Worm (Caenorhabditis elegans): ENCODE measurements around the gene nhr-140.

nhr-140 gene

DNA sequence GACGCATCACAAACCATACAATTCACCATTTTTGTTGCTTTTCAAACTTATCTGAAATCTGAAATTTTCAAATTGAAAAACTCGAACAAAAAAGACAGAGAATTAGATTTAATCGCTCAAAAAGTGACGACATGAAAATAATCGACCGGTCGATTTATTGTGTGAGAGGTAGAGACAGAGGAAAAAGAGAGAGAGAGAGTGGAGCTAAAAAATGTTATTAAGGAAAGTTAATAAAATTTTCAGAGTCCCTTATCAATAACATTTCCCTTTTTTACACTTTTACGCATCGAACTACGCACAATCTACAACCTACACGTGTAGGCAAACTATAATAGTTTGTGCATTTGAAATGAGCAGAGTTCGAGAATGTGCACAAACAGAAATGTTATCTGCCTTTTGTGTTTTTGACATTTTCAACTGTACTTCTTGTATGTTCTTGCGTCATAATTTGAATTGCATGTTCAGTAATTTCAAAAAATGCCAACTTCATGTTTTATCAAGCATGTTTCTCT lies 7.6 kb upstream of the nhr-140 start, which contains the start of gene nhr-107:
Gene nhr-107, minus strand, starts transcription at position 51 of the 512 bp plus-strand sequence.
- TF ChIP-seq tbx-7 (tag; optimal IDR thresholded peaks at IDR 0.05) (no peak), ceh-24 (tag; optimal IDR thresholded peaks at IDR 0.05) (no peak), ttx-3 (tag; optimal IDR thresholded peaks at IDR 0.05) (no peak), pax-1 (tag; optimal IDR thresholded peaks at IDR 0.05) (no peak), ceh-19 (GFP tag; optimal IDR thresholded peaks at IDR 0.05) (no peak), ama-1 (optimal IDR thresholded peaks at IDR 0.05) (no peak), pqm-1 (tag; optimal IDR thresholded peaks at IDR 0.05) (no peak), ceh-45 (GFP tag; IDR thresholded peaks at IDR 0.05) (no peak), ref-2 (tag; optimal IDR thresholded peaks at IDR 0.05) (no peak), K09A11.1 (tag; optimal IDR thresholded peaks at IDR 0.05; ENCODE audit: insufficient read depth) (no peak), C38D4.7 (GFP tag; optimal IDR thresholded peaks at IDR 0.05) (no peak), hlh-6 (tag; optimal IDR thresholded peaks at IDR 0.05) (no peak)

DNA sequence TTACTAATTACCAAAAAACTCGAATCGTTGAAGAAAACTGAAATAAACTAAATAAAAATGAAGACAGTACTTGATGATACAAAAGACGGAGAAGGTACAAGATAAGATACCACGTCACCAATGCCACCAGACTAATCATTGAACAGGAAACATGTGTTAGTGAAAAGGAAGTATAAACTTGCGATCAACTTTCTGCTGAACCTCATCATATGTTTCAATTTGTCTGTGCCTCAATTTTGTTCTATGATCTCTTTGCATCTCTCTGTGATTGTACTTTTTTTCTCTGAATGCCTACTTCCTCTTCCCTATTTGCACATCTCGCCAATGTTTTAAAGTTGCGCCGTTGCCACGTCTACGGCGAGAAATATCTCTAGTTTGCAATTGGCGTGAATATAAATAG lies 4.5 kb upstream of the nhr-140 start:
- no peak for TF ChIP-seq pag-3 (tag; optimal IDR thresholded peaks at IDR 0.05; ENCODE audit: borderline replicate concordance)
- no peak for TF ChIP-seq odd-2 (tag; optimal IDR thresholded peaks at IDR 0.05)
- TF ChIP-seq ceh-14 (tag; optimal IDR thresholded peaks at IDR 0.05) = no peak
- no peak for TF ChIP-seq rnt-1 (tag; optimal IDR thresholded peaks at IDR 0.05)
- no peak for TF ChIP-seq pax-1 (tag; optimal IDR thresholded peaks at IDR 0.05)
- TF ChIP-seq hlh-30 (tag; optimal IDR thresholded peaks at IDR 0.05; ENCODE audit: insufficient read depth) = no peak
- no peak for TF ChIP-seq nhr-11 (tag; optimal IDR thresholded peaks at IDR 0.05)
- TF ChIP-seq fax-1 (tag; optimal IDR thresholded peaks at IDR 0.05) = no peak
- TF ChIP-seq K09A11.1 (tag; optimal IDR thresholded peaks at IDR 0.05; ENCODE audit: insufficient read depth) = no peak
- no peak for TF ChIP-seq pqm-1 (tag; optimal IDR thresholded peaks at IDR 0.05)
- TF ChIP-seq unc-3 (GFP tag; conservative IDR thresholded peaks at IDR 0.05) = no peak
- no peak for TF ChIP-seq unc-3 (tag; optimal IDR thresholded peaks at IDR 0.05)
- no peak for TF ChIP-seq elt-4 (tag; optimal IDR thresholded peaks at IDR 0.05)
- no peak for TF ChIP-seq mec-3 (tag; optimal IDR thresholded peaks at IDR 0.05; ENCODE audit: borderline replicate concordance)
- TF ChIP-seq unc-86 (tag; optimal IDR thresholded peaks at IDR 0.05) = no peak
- TF ChIP-seq ztf-16 (tag; optimal IDR thresholded peaks at IDR 0.05) = no peak
- no peak for TF ChIP-seq ahr-1 (tag; optimal IDR thresholded peaks at IDR 0.05)
- no peak for TF ChIP-seq ceh-24 (tag; optimal IDR thresholded peaks at IDR 0.05)

DNA sequence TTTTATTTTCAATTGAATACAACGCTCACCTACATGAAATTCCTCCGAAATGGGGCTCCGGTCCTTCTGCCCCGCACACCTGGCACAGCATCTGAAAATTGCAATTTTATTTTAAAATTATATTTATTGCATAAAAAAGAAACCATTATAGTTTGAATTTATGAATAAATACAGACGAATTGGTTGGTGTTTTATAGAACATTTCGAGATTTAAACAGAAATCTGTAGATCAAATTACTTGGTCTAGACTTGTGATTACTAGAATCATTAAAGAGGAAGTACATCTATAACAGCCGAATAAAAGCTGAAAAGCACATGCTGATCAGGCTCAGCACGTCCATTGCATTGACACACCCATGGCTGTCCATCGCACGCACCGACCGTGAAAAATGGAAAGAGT lies 2.3 kb upstream of the nhr-140 start, which contains the start of gene nhr-162:
Gene nhr-162, minus strand, starts transcription at position 101 of the 400 bp plus-strand sequence.
- TF ChIP-seq pros-1 (tag; optimal IDR thresholded peaks at IDR 0.05) = no peak
- no peak for TF ChIP-seq nhr-11 (tag; optimal IDR thresholded peaks at IDR 0.05)
- no peak for TF ChIP-seq elt-4 (tag; optimal IDR thresholded peaks at IDR 0.05)
- TF ChIP-seq tbx-2 (tag; optimal IDR thresholded peaks at IDR 0.05) = no peak
- TF ChIP-seq nfya-1 (tag; optimal IDR thresholded peaks at IDR 0.05) = no peak
- TF ChIP-seq pat-9 (tag; optimal IDR thresholded peaks at IDR 0.05) = no peak

DNA sequence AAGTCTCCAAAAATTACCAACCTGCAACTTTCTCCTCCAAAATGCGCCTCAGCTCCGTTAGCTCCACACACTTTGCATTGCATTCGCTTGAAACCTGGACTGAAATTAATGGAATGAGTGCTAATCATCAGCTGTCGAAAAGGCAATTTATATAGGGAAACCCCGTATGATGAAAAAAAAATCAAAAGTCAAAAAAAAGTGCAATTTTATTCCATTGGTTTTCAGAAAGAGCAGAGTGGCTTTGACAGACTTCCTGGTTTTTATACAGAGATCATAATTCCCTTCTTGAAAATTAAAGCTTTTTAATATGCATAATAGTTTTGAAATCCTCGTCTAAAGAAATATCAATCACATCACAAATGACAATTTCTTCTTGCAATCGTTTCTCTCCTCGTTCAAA lies 1.8 kb downstream of the nhr-140 start, which contains the start of gene nhr-139:
Gene nhr-139, minus strand, starts transcription at position 101 of the 400 bp plus-strand sequence.
- TF ChIP-seq ceh-18 (tag; optimal IDR thresholded peaks at IDR 0.05) (no peak), pag-3 (tag; optimal IDR thresholded peaks at IDR 0.05; ENCODE audit: borderline replicate concordance) (no peak), zip-5 (tag; optimal IDR thresholded peaks at IDR 0.05) (no peak), pha-4 (tag; optimal IDR thresholded peaks at IDR 0.05) (no peak), elt-2 (tag; optimal IDR thresholded peaks at IDR 0.05) (no peak), ceh-48 (tag; optimal IDR thresholded peaks at IDR 0.05) (no peak), sox-2 (GFP tag; IDR thresholded peaks at IDR 0.05) (no peak), ceh-31 (tag; optimal IDR thresholded peaks at IDR 0.05) (no peak), ztf-16 (tag; optimal IDR thresholded peaks at IDR 0.05) (no peak), hlh-30 (tag; optimal IDR thresholded peaks at IDR 0.05; ENCODE audit: insufficient read depth) (no peak), pha-2 (tag; optimal IDR thresholded peaks at IDR 0.05) (no peak), pros-1 (tag; optimal IDR thresholded peaks at IDR 0.05) (no peak), ceh-14 (tag; optimal IDR thresholded peaks at IDR 0.05) (no peak), Y22D7AL.16 (tag; optimal IDR thresholded peaks at IDR 0.05) (no peak), ceh-6 (GFP tag; optimal IDR thresholded peaks at IDR 0.05) (no peak)
